Worm (Caenorhabditis elegans) whole organism, L4 larva: Measurements from ENCODE around the gene K07C5.3.

ENCODE experiments used
- F37D6.2 ChIP-seq: sonication (generic microtip); optimal IDR thresholded peaks from 2 replicates; lab custom pipeline; 2016; ENCODE audit warnings: mild to moderate bottlenecking, missing genetic modification characterization, missing compliant biosample characterization
- F44E2.7 ChIP-seq: fragments of 200-800 bp; sonication (Bioruptor generic); IDR thresholded peaks from 2 replicates; pipeline ENCODE4 v2.1.2; 2022; ENCODE audit warnings: missing genetic modification characterization, missing compliant biosample characterization
- T20F7.1 ChIP-seq: fragments of 200-800 bp; sonication (Bioruptor generic); optimal IDR thresholded peaks from 2 replicates; lab custom pipeline; 2018; ENCODE audit warnings: mild to moderate bottlenecking, missing genetic modification characterization, missing compliant biosample characterization
- Y105C5A.15 ChIP-seq: fragments of 200-800 bp; sonication (Bioruptor generic); IDR thresholded peaks from 2 replicates; pipeline ENCODE4 v1.3.6; 2022; ENCODE audit warnings: missing genetic modification characterization, missing compliant biosample characterization
- Y75B8A.6 ChIP-seq: fragments of 200-800 bp; sonication (Bioruptor generic); IDR thresholded peaks from 2 replicates; pipeline ENCODE4 v1.3.6; 2022; ENCODE audit warnings: missing genetic modification reagents, missing genetic modification characterization, missing compliant biosample characterization
- ZK337.2 ChIP-seq: fragments of 200-800 bp; sonication (Bioruptor generic); IDR thresholded peaks from 2 replicates; pipeline ENCODE4 v1.3.6; 2022; ENCODE audit warnings: missing genetic modification reagents, missing genetic modification characterization, missing compliant biosample characterization
- ZK546.5 ChIP-seq, 2 experiments: sonication (generic microtip); optimal IDR thresholded peaks; 2 replicates each; lab custom pipeline; 2017; ENCODE audit warnings: missing biosample characterization in 2 of 2, missing genetic modification characterization in 2 of 2
- aha-1 ChIP-seq: fragments of 150-350 bp; peaks from one replicate; lab custom pipeline; 2014; ENCODE audit warnings: missing biosample characterization, missing genetic modification characterization
- ceh-82 ChIP-seq: sonication (generic microtip); optimal IDR thresholded peaks from 2 replicates; lab custom pipeline; 2017; ENCODE audit warnings: missing biosample characterization, missing genetic modification characterization
- daf-16 ChIP-seq, 3 experiments: sonication (generic microtip); optimal IDR thresholded peaks; 2 replicates each; lab custom pipeline; 2016 to 2017; ENCODE audit warnings: missing genetic modification characterization in 3 of 3, missing genetic modification reagents in 3 of 3, mild to moderate bottlenecking in 2 of 3, missing compliant biosample characterization in 2 of 3, missing biosample characterization in 1 of 3, moderate library complexity in 1 of 3
- dmd-6 ChIP-seq: fragments of 200-800 bp; sonication (Bioruptor generic); IDR thresholded peaks from 2 replicates; pipeline ENCODE4 v1.3.6; 2022; ENCODE audit warnings: missing genetic modification reagents, missing genetic modification characterization, missing compliant biosample characterization
- dve-1 ChIP-seq: sonication (generic microtip); optimal IDR thresholded peaks from 2 replicates; lab custom pipeline; 2017; ENCODE audit warnings: antibody characterized with exemption, mild to moderate bottlenecking, missing genetic modification characterization, missing compliant biosample characterization; ENCODE audit not compliant: insufficient read depth
- fos-1 ChIP-seq: fragments of 150-350 bp; optimal IDR thresholded peaks from 2 replicates; lab custom pipeline; 2014; ENCODE audit warnings: missing biosample characterization, missing genetic modification characterization
- gei-8 ChIP-seq: fragments of 200-800 bp; sonication (Bioruptor generic); optimal IDR thresholded peaks from 2 replicates; lab custom pipeline; 2018; ENCODE audit warnings: mild to moderate bottlenecking, missing genetic modification characterization, missing compliant biosample characterization
- hlh-11 ChIP-seq: fragments of 200-800 bp; sonication (Bioruptor generic); optimal IDR thresholded peaks from 2 replicates; lab custom pipeline; 2018; ENCODE audit warnings: mild to moderate bottlenecking, missing genetic modification characterization, missing compliant biosample characterization
- hlh-30 ChIP-seq: sonication (generic microtip); optimal IDR thresholded peaks from 2 replicates; lab custom pipeline; 2017; ENCODE audit warnings: antibody characterized with exemption, mild to moderate bottlenecking, missing genetic modification characterization, missing compliant biosample characterization; ENCODE audit not compliant: insufficient read depth
- jun-1 ChIP-seq: fragments of 150-350 bp; optimal IDR thresholded peaks from 2 replicates; lab custom pipeline; 2014; ENCODE audit warnings: missing biosample characterization, missing genetic modification reagents, missing genetic modification characterization
- lin-13 ChIP-seq: fragments of 150-350 bp; optimal IDR thresholded peaks from 2 replicates; lab custom pipeline; 2014; ENCODE audit warnings: missing biosample characterization, missing genetic modification reagents, missing genetic modification characterization
- lin-15B ChIP-seq: fragments of 150-350 bp; sonication (generic microtip); optimal IDR thresholded peaks from 3 replicates; lab custom pipeline; 2014; ENCODE audit warnings: missing biosample characterization, missing genetic modification characterization
- lir-3 ChIP-seq: sonication (generic microtip); optimal IDR thresholded peaks from 2 replicates; lab custom pipeline; 2016; ENCODE audit warnings: mild to moderate bottlenecking, missing genetic modification characterization, missing compliant biosample characterization
- lsy-2 ChIP-seq, 2 experiments: fragments of 150-350 bp in 1 of 2; sonication (generic microtip) in 1 of 2; optimal IDR thresholded peaks; 2 replicates each; lab custom pipeline; 2014 to 2017; ENCODE audit warnings: missing biosample characterization in 2 of 2, missing genetic modification characterization in 2 of 2
- mdl-1 ChIP-seq, 2 experiments: fragments of 150-350 bp in 1 of 2; sonication (generic microtip) in 1 of 2; optimal IDR thresholded peaks; 2 replicates each; lab custom pipeline; 2014 to 2017; ENCODE audit warnings: missing biosample characterization in 2 of 2, missing genetic modification characterization in 2 of 2
- mep-1 ChIP-seq: fragments of 150-350 bp; sonication (generic microtip); optimal IDR thresholded peaks from 3 replicates; lab custom pipeline; 2014; ENCODE audit warnings: missing biosample characterization, missing genetic modification characterization
- mes-2 ChIP-seq: sonication (generic microtip); optimal IDR thresholded peaks from 2 replicates; lab custom pipeline; 2016; ENCODE audit warnings: missing genotype, mild to moderate bottlenecking, missing genetic modification characterization, missing compliant biosample characterization; ENCODE audit not compliant: poor library complexity, severe bottlenecking
- mxl-2 ChIP-seq: fragments of 200-800 bp; sonication (Bioruptor generic); conservative IDR thresholded peaks from 2 replicates; pipeline ENCODE4 v1.3.6; 2022; ENCODE audit warnings: missing genetic modification reagents, missing genetic modification characterization, missing compliant biosample characterization
- mxl-3 ChIP-seq: fragments of 200-800 bp; sonication (Bioruptor generic); optimal IDR thresholded peaks from 2 replicates; lab custom pipeline; 2018; ENCODE audit warnings: mild to moderate bottlenecking, missing genetic modification characterization, missing compliant biosample characterization
- nhr-10 ChIP-seq: fragments of 150-350 bp; optimal IDR thresholded peaks from 2 replicates; lab custom pipeline; 2014; ENCODE audit warnings: missing biosample characterization, missing genetic modification characterization
- nhr-102 ChIP-seq: sonication (generic microtip); optimal IDR thresholded peaks from 2 replicates; lab custom pipeline; 2016; ENCODE audit warnings: mild to moderate bottlenecking, missing genetic modification characterization, moderate library complexity, missing compliant biosample characterization
- nhr-11 ChIP-seq: fragments of 150-350 bp; optimal IDR thresholded peaks from 2 replicates; lab custom pipeline; 2014; ENCODE audit warnings: missing biosample characterization, missing genetic modification characterization
- nhr-28 ChIP-seq: fragments of 150-350 bp; optimal IDR thresholded peaks from 2 replicates; lab custom pipeline; 2014; ENCODE audit warnings: missing biosample characterization, missing genetic modification characterization
- nhr-41 ChIP-seq: fragments of 200-800 bp; sonication (Bioruptor generic); IDR thresholded peaks from 2 replicates; pipeline ENCODE4 v1.3.6; 2022; ENCODE audit warnings: missing genetic modification reagents, missing genetic modification characterization, missing compliant biosample characterization
- nhr-42 ChIP-seq: fragments of 200-800 bp; sonication (Bioruptor generic); IDR thresholded peaks from 2 replicates; pipeline ENCODE4 v1.3.6; 2022; ENCODE audit warnings: missing genetic modification characterization, missing compliant biosample characterization
- nhr-48 ChIP-seq: sonication (generic microtip); optimal IDR thresholded peaks from 2 replicates; lab custom pipeline; 2016; ENCODE audit warnings: mild to moderate bottlenecking, missing genetic modification characterization, missing compliant biosample characterization
- nhr-76 ChIP-seq: fragments of 150-350 bp; optimal IDR thresholded peaks from 2 replicates; lab custom pipeline; 2014; ENCODE audit warnings: missing biosample characterization, missing genetic modification characterization
- nhr-77 ChIP-seq: fragments of 150-350 bp; optimal IDR thresholded peaks from 2 replicates; lab custom pipeline; 2014; ENCODE audit warnings: missing biosample characterization, missing genetic modification characterization
- php-3 ChIP-seq: fragments of 200-800 bp; sonication (Bioruptor generic); IDR thresholded peaks from 2 replicates; pipeline ENCODE4 v1.3.6; 2022; ENCODE audit warnings: missing genetic modification reagents, missing genetic modification characterization, missing compliant biosample characterization
- saeg-2 ChIP-seq: fragments of 200-800 bp; sonication (Bioruptor generic); IDR thresholded peaks from 2 replicates; pipeline ENCODE4 v1.3.6; 2022; ENCODE audit warnings: missing genetic modification reagents, missing genetic modification characterization, missing compliant biosample characterization
- sdz-12 ChIP-seq: fragments of 200-800 bp; sonication (Bioruptor generic); optimal IDR thresholded peaks from 2 replicates; lab custom pipeline; 2018; ENCODE audit warnings: mild to moderate bottlenecking, missing genetic modification characterization, missing compliant biosample characterization
- snpc-4 ChIP-seq: fragments of 150-350 bp; optimal IDR thresholded peaks from 2 replicates; lab custom pipeline; 2014; ENCODE audit warnings: missing biosample characterization, missing genetic modification characterization
- tra-1 ChIP-seq: fragments of 200-800 bp; sonication (Bioruptor generic); IDR thresholded peaks from 2 replicates; pipeline ENCODE4 v1.3.6; 2022; ENCODE audit warnings: missing genetic modification reagents, missing genetic modification characterization, missing compliant biosample characterization
- unc-39 ChIP-seq: sonication (generic microtip); optimal IDR thresholded peaks from 2 replicates; lab custom pipeline; 2017; ENCODE audit warnings: missing biosample characterization, missing genetic modification characterization
- zfp-2 ChIP-seq: sonication (generic microtip); optimal IDR thresholded peaks from 2 replicates; lab custom pipeline; 2016; ENCODE audit warnings: mild to moderate bottlenecking, missing genetic modification characterization, missing compliant biosample characterization
- zip-11 ChIP-seq: fragments of 200-800 bp; sonication (Bioruptor generic); IDR thresholded peaks from 2 replicates; pipeline ENCODE4 v1.3.6; 2022; ENCODE audit warnings: missing genetic modification characterization, missing compliant biosample characterization
- ztf-11 ChIP-seq: fragments of 150-350 bp; optimal IDR thresholded peaks from 2 replicates; lab custom pipeline; 2014; ENCODE audit warnings: missing biosample characterization, missing genetic modification characterization
- ztf-7 ChIP-seq: fragments of 150-350 bp; optimal IDR thresholded peaks from 2 replicates; lab custom pipeline; 2014; ENCODE audit warnings: missing biosample characterization, missing genetic modification characterization

Gene K07C5.3

ce11 chrV:10355773-10356335 is 13.0 kb downstream of the K07C5.3 start, which contains the start of gene sluh-7 (continued):
- peak; percentile 42 for TF ChIP-seq hlh-11 (tag; lab: Kevin White, UChicago)
- no peak for TF ChIP-seq sdz-12 (GFP tag; lab: Kevin White, UChicago)
- TF ChIP-seq F37D6.2 (tag; lab: Kevin White, UChicago), result peak; percentile 55
- peak in 1 of 2 experiments; percentile 88 for TF ChIP-seq lsy-2 (tag; optimal IDR thresholded peaks at IDR 0.05; lab: Kevin White, UChicago)
- peak; percentile 70 for TF ChIP-seq mep-1 (tag; lab: Kevin White, UChicago)
- peak; percentile 3 for TF ChIP-seq lin-15B (tag; lab: Kevin White, UChicago)
- TF ChIP-seq mes-2 (tag; lab: Kevin White, UChicago), result peak; percentile 99
- no peak for TF ChIP-seq ztf-7
- no peak for TF ChIP-seq Y105C5A.15 (GFP tag; lab: Robert Waterston, UW)
- no peak for TF ChIP-seq nhr-76 (tag; lab: Kevin White, UChicago)
- TF ChIP-seq ZK337.2 (GFP tag; lab: Robert Waterston, UW), result peak; percentile 84
- TF ChIP-seq zip-11 (GFP tag; lab: Robert Waterston, UW), result no peak
- TF ChIP-seq tra-1 (GFP tag; lab: Robert Waterston, UW), result no peak
- TF ChIP-seq dmd-6, result peak; percentile 56; the same call in 1 of the 2 replicates
- TF ChIP-seq nhr-28 (tag; lab: Kevin White, UChicago), result peak; percentile 30
- no peak for TF ChIP-seq fos-1 (tag; lab: Kevin White, UChicago)
- no peak for TF ChIP-seq mxl-3 (GFP tag; lab: Kevin White, UChicago)
- TF ChIP-seq dve-1 (tag; lab: Kevin White, UChicago), result peak; percentile 74
- peak; percentile 69 for TF ChIP-seq T20F7.1 (GFP tag; lab: Kevin White, UChicago)
- TF ChIP-seq nhr-102, result peak; percentile 66
- TF ChIP-seq nhr-42 (GFP tag; lab: Robert Waterston, UW), result no peak

- peak; percentile 63 for TF ChIP-seq dve-1 (tag; lab: Kevin White, UChicago)
- TF ChIP-seq Y75B8A.6 (GFP tag; lab: Robert Waterston, UW), result no peak
- TF ChIP-seq nhr-77, result peak; percentile 28
- TF ChIP-seq hlh-11 (tag; lab: Kevin White, UChicago), result peak; percentile 8
- TF ChIP-seq dmd-6, result peak; percentile 36; the same call in 1 of the 2 replicates
- peak in 1 of 2 experiments; percentile 32 for TF ChIP-seq mdl-1 (tag; optimal IDR thresholded peaks at IDR 0.05; lab: Kevin White, UChicago)
- peak; percentile 59 for TF ChIP-seq nhr-28 (tag; lab: Kevin White, UChicago)
- peak; percentile 33 for TF ChIP-seq aha-1
- TF ChIP-seq nhr-11 (tag; lab: Kevin White, UChicago), result no peak
- no peak for TF ChIP-seq lin-13 (GFP tag; lab: Kevin White, UChicago)
- TF ChIP-seq daf-16 (GFP tag; optimal IDR thresholded peaks at IDR 0.05; lab: Kevin White, UChicago), result no peak
- TF ChIP-seq daf-16 (tag; optimal IDR thresholded peaks at IDR 0.05; lab: Kevin White, UChicago), result peak; percentile 83
Measured at ce11 chrV:10357467-10357953, 14.7 kb downstream of the K07C5.3 start, which contains the start of gene ceeh-2. Gene ceeh-2, minus strand, starts transcription at chrV:10357903.

- no peak for TF ChIP-seq lir-3 (tag; lab: Kevin White, UChicago)
- TF ChIP-seq ztf-7, result no peak
- no peak for TF ChIP-seq saeg-2
- no peak for TF ChIP-seq F44E2.7 (GFP tag; lab: Robert Waterston, UW)
- no peak for TF ChIP-seq nhr-10 (tag; lab: Kevin White, UChicago)
- TF ChIP-seq nhr-102, result no peak
- TF ChIP-seq aha-1, result no peak
- no peak for TF ChIP-seq hlh-30 (tag; lab: Kevin White, UChicago)
- TF ChIP-seq mxl-2 (GFP tag; lab: Robert Waterston, UW), result no peak
- TF ChIP-seq ceh-82, result no peak
- no peak for TF ChIP-seq ZK546.5 (tag; optimal IDR thresholded peaks at IDR 0.05; lab: Kevin White, UChicago)
- TF ChIP-seq unc-39 (tag; lab: Kevin White, UChicago), result no peak
- no peak for TF ChIP-seq php-3 (GFP tag; lab: Robert Waterston, UW)
- no peak for TF ChIP-seq zfp-2 (tag; lab: Kevin White, UChicago)
- no peak for TF ChIP-seq nhr-41 (GFP tag; lab: Robert Waterston, UW)
- no peak for TF ChIP-seq snpc-4
- TF ChIP-seq nhr-48 (tag; lab: Kevin White, UChicago), result no peak
- no peak for TF ChIP-seq gei-8 (GFP tag; lab: Kevin White, UChicago)
- TF ChIP-seq jun-1 (tag; lab: Kevin White, UChicago), result no peak
- TF ChIP-seq ztf-11, result no peak
Measured at ce11 chrV:10358238-10358637, 15.4 kb downstream of the K07C5.3 start, which contains the start of gene ttll-15. Gene ttll-15, plus strand, starts transcription at chrV:10358538.
